Fruit fly (Drosophila melanogaster): ENCODE results near the gene NLaz.

DNA sequence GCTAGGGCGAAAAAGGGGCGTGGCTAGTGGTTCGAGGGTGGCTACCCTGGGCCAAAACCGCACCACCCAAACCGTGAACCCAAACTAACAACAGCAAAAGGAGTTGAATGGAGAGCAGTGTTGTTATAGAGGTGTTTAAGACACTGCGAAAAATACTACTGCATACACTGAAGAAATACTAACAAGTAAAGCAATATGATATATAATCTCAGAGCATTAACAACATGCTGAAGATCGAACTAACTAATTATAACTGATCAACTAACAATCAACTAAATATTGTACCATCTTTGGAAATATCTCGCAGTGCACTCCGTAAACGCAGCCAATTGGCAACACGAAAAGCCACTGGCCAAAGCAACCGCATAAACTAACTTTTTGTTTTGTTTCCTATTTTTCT is 32.0 kb upstream of the NLaz start:
- TF ChIP-seq h (optimal IDR thresholded peaks at IDR 0.05) (no peak), Sin3A (optimal IDR thresholded peaks at IDR 0.05) (no peak), psq (optimal IDR thresholded peaks at IDR 0.05) (no peak), Myc (optimal IDR thresholded peaks at IDR 0.05) (no peak), ttk (optimal IDR thresholded peaks at IDR 0.05) (no peak), insv (optimal IDR thresholded peaks at IDR 0.05) (no peak)

All from Kc167 (cell line).